Worm (Caenorhabditis elegans) whole organism, L4 larva: ENCODE data around the gene atrn-1.

Experiments used
- D1046.2 ChIP-seq: fragments of 200-800 bp; sonication (Bioruptor generic); IDR thresholded peaks from 2 replicates; pipeline ENCODE4 v1.3.6; 2022; ENCODE audit warnings: missing genetic modification characterization, missing compliant biosample characterization
- F10B5.3 ChIP-seq: sonication (generic microtip); optimal IDR thresholded peaks from 2 replicates; lab custom pipeline; 2016; ENCODE audit warnings: mild to moderate bottlenecking, missing genetic modification characterization, missing compliant biosample characterization
- F26F4.8 ChIP-seq: fragments of 200-800 bp; sonication (Bioruptor generic); conservative IDR thresholded peaks from 2 replicates; pipeline ENCODE4 v1.3.6; 2022; ENCODE audit warnings: missing genetic modification characterization, missing compliant biosample characterization
- F44E2.7 ChIP-seq: fragments of 200-800 bp; sonication (Bioruptor generic); IDR thresholded peaks from 2 replicates; pipeline ENCODE4 v2.1.2; 2022; ENCODE audit warnings: missing genetic modification characterization, missing compliant biosample characterization
- F49E8.2 ChIP-seq: sonication (generic microtip); optimal IDR thresholded peaks from 2 replicates; lab custom pipeline; 2016; ENCODE audit warnings: missing compliant biosample characterization, mild to moderate bottlenecking, missing genetic modification characterization, borderline replicate concordance
- T20F7.1 ChIP-seq: fragments of 200-800 bp; sonication (Bioruptor generic); optimal IDR thresholded peaks from 2 replicates; lab custom pipeline; 2018; ENCODE audit warnings: mild to moderate bottlenecking, missing genetic modification characterization, missing compliant biosample characterization
- Y48G9A.11 ChIP-seq: fragments of 200-800 bp; sonication (Bioruptor generic); IDR thresholded peaks from 2 replicates; pipeline ENCODE4 v1.3.6; 2022; ENCODE audit warnings: missing genetic modification reagents, missing genetic modification characterization, missing compliant biosample characterization
- Y5F2A.4 ChIP-seq: fragments of 200-800 bp; sonication (Bioruptor generic); optimal IDR thresholded peaks from 2 replicates; lab custom pipeline; 2018; ENCODE audit warnings: mild to moderate bottlenecking, missing genetic modification characterization, missing compliant biosample characterization
- aha-1 ChIP-seq: fragments of 150-350 bp; peaks from one replicate; lab custom pipeline; 2014; ENCODE audit warnings: missing biosample characterization, missing genetic modification characterization
- ama-1 ChIP-seq: fragments of 150-350 bp; optimal IDR thresholded peaks from 2 replicates; lab custom pipeline; 2014; ENCODE audit warnings: inconsistent platforms, mixed read lengths
- attf-4 ChIP-seq: sonication (generic microtip); optimal IDR thresholded peaks from 3 replicates; lab custom pipeline; 2017; ENCODE audit warnings: missing biosample characterization, missing genetic modification characterization
- ceh-28 ChIP-seq: fragments of 150-350 bp; optimal IDR thresholded peaks from 2 replicates; lab custom pipeline; 2014; ENCODE audit warnings: missing biosample characterization, missing genetic modification reagents, missing genetic modification characterization
- ces-1 ChIP-seq: fragments of 150-350 bp; sonication (generic microtip); optimal IDR thresholded peaks from 4 replicates; lab custom pipeline; 2014; ENCODE audit warnings: missing biosample characterization, missing genetic modification reagents, missing genetic modification characterization
- ctbp-1 ChIP-seq: fragments of 200-800 bp; sonication (Bioruptor generic); IDR thresholded peaks from 2 replicates; pipeline ENCODE4 v1.3.6; 2022; ENCODE audit warnings: missing genetic modification reagents, missing genetic modification characterization, missing compliant biosample characterization
- daf-16 ChIP-seq, 3 experiments: sonication (generic microtip); optimal IDR thresholded peaks; 2 replicates each; lab custom pipeline; 2016 to 2017; ENCODE audit warnings: missing genetic modification characterization in 3 of 3, missing genetic modification reagents in 3 of 3, mild to moderate bottlenecking in 2 of 3, missing compliant biosample characterization in 2 of 3, missing biosample characterization in 1 of 3, moderate library complexity in 1 of 3
- dmd-6 ChIP-seq: fragments of 200-800 bp; sonication (Bioruptor generic); IDR thresholded peaks from 2 replicates; pipeline ENCODE4 v1.3.6; 2022; ENCODE audit warnings: missing genetic modification reagents, missing genetic modification characterization, missing compliant biosample characterization
- dmd-9 ChIP-seq: fragments of 200-800 bp; sonication (Bioruptor generic); IDR thresholded peaks from 2 replicates; pipeline ENCODE4 v1.3.6; 2022; ENCODE audit warnings: missing genetic modification reagents, missing genetic modification characterization, missing compliant biosample characterization
- dpl-1 ChIP-seq: fragments of 150-350 bp; optimal IDR thresholded peaks from 2 replicates; lab custom pipeline; 2014; ENCODE audit warnings: missing biosample characterization, missing genetic modification reagents, missing genetic modification characterization
- hif-1 ChIP-seq, 2 experiments: sonication (generic microtip); optimal IDR thresholded peaks; 2 replicates each; lab custom pipeline; 2016 to 2017; ENCODE audit warnings: missing compliant biosample characterization in 2 of 2, missing genetic modification characterization in 2 of 2, missing genetic modification reagents in 2 of 2, missing genotype in 2 of 2, mild to moderate bottlenecking in 1 of 2
- hlh-30 ChIP-seq: sonication (generic microtip); optimal IDR thresholded peaks from 2 replicates; lab custom pipeline; 2017; ENCODE audit warnings: antibody characterized with exemption, mild to moderate bottlenecking, missing genetic modification characterization, missing compliant biosample characterization; ENCODE audit not compliant: insufficient read depth
- jun-1 ChIP-seq: fragments of 150-350 bp; optimal IDR thresholded peaks from 2 replicates; lab custom pipeline; 2014; ENCODE audit warnings: missing biosample characterization, missing genetic modification reagents, missing genetic modification characterization
- lin-13 ChIP-seq: fragments of 150-350 bp; optimal IDR thresholded peaks from 2 replicates; lab custom pipeline; 2014; ENCODE audit warnings: missing biosample characterization, missing genetic modification reagents, missing genetic modification characterization
- lin-29 ChIP-seq: fragments of 200-800 bp; sonication (Bioruptor generic); IDR thresholded peaks from 2 replicates; pipeline ENCODE4 v1.3.6; 2022; ENCODE audit warnings: missing genetic modification reagents, missing genetic modification characterization, missing compliant biosample characterization
- lin-39 ChIP-seq: fragments of 150-350 bp; optimal IDR thresholded peaks from 2 replicates; lab custom pipeline; 2014; ENCODE audit warnings: missing biosample characterization, missing genetic modification reagents, missing genetic modification characterization
- lir-3 ChIP-seq: sonication (generic microtip); optimal IDR thresholded peaks from 2 replicates; lab custom pipeline; 2016; ENCODE audit warnings: mild to moderate bottlenecking, missing genetic modification characterization, missing compliant biosample characterization
- lsy-2 ChIP-seq, 2 experiments: fragments of 150-350 bp in 1 of 2; sonication (generic microtip) in 1 of 2; optimal IDR thresholded peaks; 2 replicates each; lab custom pipeline; 2014 to 2017; ENCODE audit warnings: missing biosample characterization in 2 of 2, missing genetic modification characterization in 2 of 2
- madf-9 ChIP-seq: fragments of 200-800 bp; sonication (Bioruptor generic); conservative IDR thresholded peaks from 2 replicates; pipeline ENCODE4 v1.3.6; 2022; ENCODE audit warnings: missing genetic modification reagents, missing genetic modification characterization, missing compliant biosample characterization
- mdt-29 ChIP-seq: fragments of 200-800 bp; sonication (Bioruptor generic); IDR thresholded peaks from 2 replicates; pipeline ENCODE4 v1.3.6; 2022; ENCODE audit warnings: missing genetic modification reagents, missing genetic modification characterization, missing compliant biosample characterization
- mep-1 ChIP-seq: fragments of 150-350 bp; sonication (generic microtip); optimal IDR thresholded peaks from 3 replicates; lab custom pipeline; 2014; ENCODE audit warnings: missing biosample characterization, missing genetic modification characterization
- mes-2 ChIP-seq: sonication (generic microtip); optimal IDR thresholded peaks from 2 replicates; lab custom pipeline; 2016; ENCODE audit warnings: missing genotype, mild to moderate bottlenecking, missing genetic modification characterization, missing compliant biosample characterization; ENCODE audit not compliant: poor library complexity, severe bottlenecking
- mxl-2 ChIP-seq: fragments of 200-800 bp; sonication (Bioruptor generic); conservative IDR thresholded peaks from 2 replicates; pipeline ENCODE4 v1.3.6; 2022; ENCODE audit warnings: missing genetic modification reagents, missing genetic modification characterization, missing compliant biosample characterization
- mxl-3 ChIP-seq: fragments of 200-800 bp; sonication (Bioruptor generic); optimal IDR thresholded peaks from 2 replicates; lab custom pipeline; 2018; ENCODE audit warnings: mild to moderate bottlenecking, missing genetic modification characterization, missing compliant biosample characterization
- nhr-10 ChIP-seq: fragments of 150-350 bp; optimal IDR thresholded peaks from 2 replicates; lab custom pipeline; 2014; ENCODE audit warnings: missing biosample characterization, missing genetic modification characterization
- nhr-102 ChIP-seq: sonication (generic microtip); optimal IDR thresholded peaks from 2 replicates; lab custom pipeline; 2016; ENCODE audit warnings: mild to moderate bottlenecking, missing genetic modification characterization, moderate library complexity, missing compliant biosample characterization
- nhr-28 ChIP-seq: fragments of 150-350 bp; optimal IDR thresholded peaks from 2 replicates; lab custom pipeline; 2014; ENCODE audit warnings: missing biosample characterization, missing genetic modification characterization
- nhr-41 ChIP-seq: fragments of 200-800 bp; sonication (Bioruptor generic); IDR thresholded peaks from 2 replicates; pipeline ENCODE4 v1.3.6; 2022; ENCODE audit warnings: missing genetic modification reagents, missing genetic modification characterization, missing compliant biosample characterization
- nhr-42 ChIP-seq: fragments of 200-800 bp; sonication (Bioruptor generic); IDR thresholded peaks from 2 replicates; pipeline ENCODE4 v1.3.6; 2022; ENCODE audit warnings: missing genetic modification characterization, missing compliant biosample characterization
- nhr-6 ChIP-seq: fragments of 150-350 bp; optimal IDR thresholded peaks from 2 replicates; lab custom pipeline; 2014; ENCODE audit warnings: missing biosample characterization, missing genetic modification characterization
- nhr-77 ChIP-seq: fragments of 150-350 bp; optimal IDR thresholded peaks from 2 replicates; lab custom pipeline; 2014; ENCODE audit warnings: missing biosample characterization, missing genetic modification characterization
- pha-4 ChIP-seq, 2 experiments: fragments of 150-350 bp in 1 of 2; fragments of 200-800 bp in 1 of 2; sonication (Bioruptor generic) in 1 of 2; IDR thresholded peaks in 1 of 2; optimal IDR thresholded peaks in 1 of 2; 2 replicates each; pipeline versions ENCODE4 v1.3.6 to Lab custom; 2014 to 2022; ENCODE audit warnings: missing genetic modification characterization in 2 of 2, missing genetic modification reagents in 2 of 2, missing biosample characterization in 1 of 2, missing compliant biosample characterization in 1 of 2
- php-3 ChIP-seq: fragments of 200-800 bp; sonication (Bioruptor generic); IDR thresholded peaks from 2 replicates; pipeline ENCODE4 v1.3.6; 2022; ENCODE audit warnings: missing genetic modification reagents, missing genetic modification characterization, missing compliant biosample characterization
- saeg-2 ChIP-seq: fragments of 200-800 bp; sonication (Bioruptor generic); IDR thresholded peaks from 2 replicates; pipeline ENCODE4 v1.3.6; 2022; ENCODE audit warnings: missing genetic modification reagents, missing genetic modification characterization, missing compliant biosample characterization
- sdz-12 ChIP-seq: fragments of 200-800 bp; sonication (Bioruptor generic); optimal IDR thresholded peaks from 2 replicates; lab custom pipeline; 2018; ENCODE audit warnings: mild to moderate bottlenecking, missing genetic modification characterization, missing compliant biosample characterization
- set-16 ChIP-seq: fragments of 200-800 bp; sonication (Bioruptor generic); IDR thresholded peaks from 2 replicates; pipeline ENCODE4 v1.3.6; 2022; ENCODE audit warnings: missing genetic modification reagents, missing genetic modification characterization, missing compliant biosample characterization
- snpc-4 ChIP-seq: fragments of 150-350 bp; optimal IDR thresholded peaks from 2 replicates; lab custom pipeline; 2014; ENCODE audit warnings: missing biosample characterization, missing genetic modification characterization
- spr-1 ChIP-seq: sonication (generic microtip); optimal IDR thresholded peaks from 2 replicates; lab custom pipeline; 2016; ENCODE audit warnings: mild to moderate bottlenecking, missing genetic modification characterization, missing compliant biosample characterization
- unc-39 ChIP-seq: sonication (generic microtip); optimal IDR thresholded peaks from 2 replicates; lab custom pipeline; 2017; ENCODE audit warnings: missing biosample characterization, missing genetic modification characterization
- vab-7 ChIP-seq: fragments of 200-800 bp; sonication (Bioruptor generic); IDR thresholded peaks from 2 replicates; pipeline ENCODE4 v1.3.6; 2022; ENCODE audit warnings: missing genetic modification reagents, missing genetic modification characterization, missing compliant biosample characterization
- ztf-11 ChIP-seq: fragments of 150-350 bp; optimal IDR thresholded peaks from 2 replicates; lab custom pipeline; 2014; ENCODE audit warnings: missing biosample characterization, missing genetic modification characterization
- ztf-7 ChIP-seq: fragments of 150-350 bp; optimal IDR thresholded peaks from 2 replicates; lab custom pipeline; 2014; ENCODE audit warnings: missing biosample characterization, missing genetic modification characterization

The atrn-1 gene

DNA sequence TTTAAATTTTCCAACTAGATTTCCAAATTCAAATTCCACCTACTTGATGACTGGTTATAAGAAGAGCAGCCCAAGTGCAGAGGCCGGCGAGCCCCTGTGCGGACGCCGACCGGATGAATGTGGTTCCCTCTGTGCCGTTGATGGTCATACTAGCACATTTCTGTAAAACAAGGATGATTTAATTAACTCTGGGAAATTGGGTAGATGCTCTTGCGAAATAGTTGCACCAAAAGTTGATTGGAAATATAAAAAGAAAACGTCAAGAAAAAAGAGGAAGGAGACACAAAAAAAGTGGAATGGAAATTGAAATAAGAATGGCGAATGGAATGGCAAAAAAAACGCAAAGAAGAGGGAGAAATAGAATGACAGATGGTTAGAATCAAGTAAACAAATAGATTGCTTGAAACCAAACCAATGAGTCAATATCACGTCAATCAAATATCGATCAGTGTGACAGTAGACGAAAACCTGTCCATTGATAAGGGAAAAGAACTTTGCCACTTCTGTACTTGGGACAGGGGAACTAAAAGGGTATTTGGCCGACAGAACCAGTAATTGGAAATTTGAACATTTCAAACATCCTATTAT is 4.6 kb upstream of the atrn-1 start, which contains the start of gene tmem-184:
Gene tmem-184, minus strand, starts transcription at position 164 of the 588 bp plus-strand sequence.
- TF ChIP-seq ama-1 (lab: Kevin White, UChicago) = no peak
- TF ChIP-seq lin-13 (GFP tag; lab: Kevin White, UChicago) = peak; percentile 9
- TF ChIP-seq saeg-2 (GFP tag; lab: Robert Waterston, UW) = no peak
- TF ChIP-seq nhr-6 (tag; lab: Kevin White, UChicago) = no peak
- TF ChIP-seq F10B5.3 (tag; lab: Kevin White, UChicago) = no peak
- TF ChIP-seq mes-2 (tag; lab: Kevin White, UChicago) = peak; percentile 0
- no peak for TF ChIP-seq D1046.2 (GFP tag; lab: Robert Waterston, UW)
- no peak for TF ChIP-seq nhr-42 (GFP tag; lab: Robert Waterston, UW)
- peak; percentile 62 for TF ChIP-seq nhr-77 (tag; lab: Kevin White, UChicago)
- TF ChIP-seq dmd-9 = no peak
- no peak for TF ChIP-seq set-16 (GFP tag; lab: Robert Waterston, UW)
- no peak for TF ChIP-seq F49E8.2 (tag; lab: Kevin White, UChicago)
- no peak for TF ChIP-seq ceh-28 (tag; lab: Kevin White, UChicago)
- no peak for TF ChIP-seq ctbp-1 (GFP tag; lab: Robert Waterston, UW)
- no peak for TF ChIP-seq T20F7.1
- peak; percentile 44 for TF ChIP-seq nhr-28 (tag; lab: Kevin White, UChicago)
- TF ChIP-seq php-3 (GFP tag; lab: Robert Waterston, UW) = peak; percentile 52; the same call in 1 of the 2 replicates
- TF ChIP-seq lin-29 (GFP tag; lab: Robert Waterston, UW) = no peak
- TF ChIP-seq ztf-7 (tag; lab: Kevin White, UChicago) = no peak
- no peak for TF ChIP-seq ztf-11 (tag; lab: Kevin White, UChicago)
- TF ChIP-seq mep-1 = peak; percentile 43
- TF ChIP-seq F44E2.7 (GFP tag; lab: Robert Waterston, UW) = no peak
- TF ChIP-seq snpc-4 (tag; lab: Kevin White, UChicago) = no peak
- no peak for TF ChIP-seq nhr-41 (GFP tag; lab: Robert Waterston, UW)
- peak; percentile 29 for TF ChIP-seq mxl-3
- TF ChIP-seq spr-1 (tag; lab: Kevin White, UChicago) = no peak
- no peak for TF ChIP-seq attf-4 (tag; lab: Kevin White, UChicago)
- no peak for TF ChIP-seq mdt-29 (GFP tag; lab: Robert Waterston, UW)
- TF ChIP-seq madf-9 (GFP tag; lab: Robert Waterston, UW) = no peak
- TF ChIP-seq Y5F2A.4 (GFP tag; lab: Kevin White, UChicago) = no peak
- peak; percentile 40 for TF ChIP-seq hlh-30 (tag; lab: Kevin White, UChicago)
- TF ChIP-seq vab-7 = 0 out of 2 replicates have a peak, but pooled peaks have one; percentile 11
- TF ChIP-seq mxl-2 = no peak
- peak; percentile 91 for TF ChIP-seq aha-1 (tag; lab: Kevin White, UChicago)
- peak in 1 of 2 experiments; percentile 20 for TF ChIP-seq hif-1 (tag; optimal IDR thresholded peaks at IDR 0.05; lab: Kevin White, UChicago)
- TF ChIP-seq daf-16 (GFP tag; optimal IDR thresholded peaks at IDR 0.05; lab: Kevin White, UChicago) = peak in 1 of 2 experiments; percentile 90
- peak; percentile 94 for TF ChIP-seq daf-16 (tag; optimal IDR thresholded peaks at IDR 0.05; lab: Kevin White, UChicago)
- no peak for TF ChIP-seq dpl-1 (GFP tag; lab: Kevin White, UChicago)
- peak; percentile 54; the same call in 1 of the 2 replicates for TF ChIP-seq pha-4 (GFP tag; IDR thresholded peaks at IDR 0.05; lab: Robert Waterston, UW)
- no peak for TF ChIP-seq pha-4 (tag; optimal IDR thresholded peaks at IDR 0.05; lab: Kevin White, UChicago)
- TF ChIP-seq lsy-2 (tag; optimal IDR thresholded peaks at IDR 0.05; lab: Kevin White, UChicago) = peak in 1 of 2 experiments; percentile 39
- peak; percentile 97 for TF ChIP-seq dmd-6
- no peak for TF ChIP-seq jun-1 (tag; lab: Kevin White, UChicago)
- TF ChIP-seq nhr-10 (tag; lab: Kevin White, UChicago) = no peak
- peak; percentile 36 for TF ChIP-seq nhr-102
- no peak for TF ChIP-seq sdz-12 (GFP tag; lab: Kevin White, UChicago)
- TF ChIP-seq unc-39 = no peak
- TF ChIP-seq lin-39 (tag; lab: Kevin White, UChicago) = no peak
- no peak for TF ChIP-seq F26F4.8 (GFP tag; lab: Robert Waterston, UW)
- no peak for TF ChIP-seq lir-3 (tag; lab: Kevin White, UChicago)
- no peak for TF ChIP-seq ces-1 (GFP tag; lab: Kevin White, UChicago)
- TF ChIP-seq Y48G9A.11 (GFP tag; lab: Robert Waterston, UW) = no peak
